Worm (Caenorhabditis elegans) whole organism, early embryonic: ENCODE results near the gene kgb-2.

ENCODE experiments used
- ama-1 ChIP-seq: fragments of 150-350 bp; optimal IDR thresholded peaks from 2 replicates; lab custom pipeline; 2014
- flt-1 ChIP-seq: fragments of 200-800 bp; sonication (Bioruptor generic); IDR thresholded peaks from 2 replicates; pipeline ENCODE4 v1.3.6; 2022; ENCODE audit warnings: missing genetic modification characterization, missing compliant biosample characterization
- hmbx-1 ChIP-seq: sonication (generic microtip); optimal IDR thresholded peaks from 2 replicates; lab custom pipeline; 2016; ENCODE audit warnings: mild to moderate bottlenecking, missing genetic modification characterization, missing compliant biosample characterization
- hnd-1 ChIP-seq: sonication (generic microtip); optimal IDR thresholded peaks from 2 replicates; lab custom pipeline; 2016; ENCODE audit warnings: missing genetic modification characterization, missing compliant biosample characterization
- tra-4 ChIP-seq: sonication (generic microtip); optimal IDR thresholded peaks from 2 replicates; lab custom pipeline; 2017; ENCODE audit warnings: missing genetic modification characterization, missing compliant biosample characterization

ce11 chrIV:3654823-3655222 lies 48.2 kb downstream of the kgb-2 start:
- no peak for TF ChIP-seq ama-1 (lab: Kevin White, UChicago)
- TF ChIP-seq hmbx-1: no peak
- TF ChIP-seq tra-4: no peak
- TF ChIP-seq flt-1 (GFP tag; lab: Robert Waterston, UW): no peak
- no peak for TF ChIP-seq hnd-1
